Worm (Caenorhabditis elegans): ENCODE results near the gene F33D4.4.

DNA sequence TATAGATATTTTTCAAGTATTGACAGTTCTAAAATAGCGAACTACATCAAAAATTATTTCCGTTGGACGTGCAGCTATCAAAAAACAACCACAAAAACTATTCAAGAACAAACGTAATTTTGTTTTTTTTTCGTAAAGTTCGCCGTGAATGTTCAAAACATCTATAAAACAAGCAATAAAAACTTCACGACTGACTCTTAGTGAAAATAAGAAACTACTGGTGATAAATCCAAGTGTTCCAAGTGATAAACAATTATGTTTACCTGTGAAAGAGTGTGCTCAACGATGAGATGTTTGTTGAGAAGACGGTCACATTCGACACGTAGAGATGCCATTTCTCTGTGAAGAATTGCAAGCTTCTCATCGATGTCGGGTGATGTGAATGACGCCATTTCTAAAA is 16.1 kb upstream of the F33D4.4 start, which contains the start of gene C50F7.6:
- no peak for TF ChIP-seq lsy-12 (tag; optimal IDR thresholded peaks at IDR 0.05)
- TF ChIP-seq ztf-11 (tag; optimal IDR thresholded peaks at IDR 0.05): no peak
- no peak for TF ChIP-seq lin-15B (tag; optimal IDR thresholded peaks at IDR 0.05)
- TF ChIP-seq nhr-237 (tag; optimal IDR thresholded peaks at IDR 0.05): no peak
- no peak for TF ChIP-seq egl-27 (tag; optimal IDR thresholded peaks at IDR 0.05)
- no peak for TF ChIP-seq mdl-1 (tag; optimal IDR thresholded peaks at IDR 0.05)
- TF ChIP-seq unc-39 (tag; optimal IDR thresholded peaks at IDR 0.05): no peak
- no peak for TF ChIP-seq ceh-9 (tag; optimal IDR thresholded peaks at IDR 0.05)
- no peak for TF ChIP-seq lin-39 (tag; optimal IDR thresholded peaks at IDR 0.05)
- TF ChIP-seq nfya-1 (tag; optimal IDR thresholded peaks at IDR 0.05; ENCODE audit: insufficient read depth): no peak
- TF ChIP-seq elt-2 (tag; optimal IDR thresholded peaks at IDR 0.05): no peak

All from whole organism, L3 larva.